Worm (Caenorhabditis elegans): ENCODE results near the gene gap-2.
"Not testable (repeated sequence)": the region's sequence is repeated elsewhere in the genome, so short reads cannot be mapped to it uniquely, and the experiment has no call there.

- TF ChIP-seq tab-1, T22C8.4 (GFP tag; IDR thresholded peaks at IDR 0.05): not testable (repeated sequence)
Measured at ce11 chrX:9463045-9463444, 9.2 kb upstream of the gap-2 start, which contains the start of gene ZK899.6.

Measured in whole organism, midembryonic.